Worm (Caenorhabditis elegans): Measurements from ENCODE around the gene C45B11.2.

ce11 chrV:11070388-11070787 lies 27.9 kb downstream of the C45B11.2 start:
- TF ChIP-seq him-1 (tag; optimal IDR thresholded peaks at IDR 0.05) (no peak), dao-5 (tag; optimal IDR thresholded peaks at IDR 0.05) (no peak), W03F9.2 (tag; optimal IDR thresholded peaks at IDR 0.05) (no peak)
